Fruit fly (Drosophila melanogaster): ENCODE results near the gene spdi.
A peak's percentile ranks its signal among the peaks of the same experiment; 100 is the strongest.

The spdi gene

DNA sequence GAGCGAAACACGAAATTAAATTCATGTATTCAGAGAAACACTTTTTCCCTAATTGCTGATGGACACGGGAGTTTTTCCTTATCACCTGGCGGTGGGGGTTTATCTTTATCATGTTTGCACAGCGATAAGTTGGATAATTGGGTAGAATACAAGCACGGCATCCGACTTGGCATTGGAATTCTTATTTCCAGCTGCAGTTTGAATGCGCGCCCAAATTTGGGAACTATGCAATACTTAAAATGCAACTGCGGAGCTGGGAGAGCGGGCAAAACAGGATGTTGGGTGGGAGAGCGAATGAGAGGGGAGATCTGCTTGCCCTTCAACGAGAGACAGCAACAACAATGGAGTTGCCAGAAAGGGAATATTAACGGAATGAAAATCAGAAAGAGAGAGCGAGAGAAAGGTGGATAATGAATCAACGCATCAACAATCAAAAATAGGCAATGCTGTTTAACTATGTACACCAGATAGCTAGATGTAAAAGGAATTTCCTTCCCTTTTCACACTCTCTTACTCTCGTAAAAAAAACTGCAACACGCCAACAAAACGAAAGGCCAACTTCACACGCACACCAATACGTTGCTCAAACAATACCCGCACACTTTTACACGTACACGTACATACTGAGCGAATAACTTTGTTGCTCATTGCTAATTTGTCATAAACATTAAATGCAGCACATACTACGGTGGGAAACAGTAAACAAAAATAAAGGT is 3.1 kb downstream of the spdi start (continued):
- TF ChIP-seq CG8478 (optimal IDR thresholded peaks at IDR 0.05) (peak; percentile 78), CG10959 (GFP tag; IDR thresholded peaks at IDR 0.05) (no peak), CG32772 (GFP tag; IDR thresholded peaks at IDR 0.05) (no peak), CG12071 (GFP tag; optimal IDR thresholded peaks at IDR 0.05) (no peak), CG18599 (GFP tag; optimal IDR thresholded peaks at IDR 0.05) (no peak), Ets65A (GFP tag) (peak; percentile 68), Pdp1 (GFP tag; optimal IDR thresholded peaks at IDR 0.05) (peak in 1 of 2 experiments; percentile 13), Oli (tag; optimal IDR thresholded peaks at IDR 0.05) (no peak), CG13287 (GFP tag; IDR thresholded peaks at IDR 0.05; ENCODE audit: partially characterized antibody) (no peak), tup (GFP tag; optimal IDR thresholded peaks at IDR 0.05) (no peak), CG2116 (GFP tag; optimal IDR thresholded peaks at IDR 0.05) (no peak), H2.0 (GFP tag; IDR thresholded peaks at IDR 0.05) (no peak), CG9876 (GFP tag; optimal IDR thresholded peaks at IDR 0.05) (no peak), kay (GFP tag; optimal IDR thresholded peaks at IDR 0.05) (no peak), Mes4 (GFP tag; optimal IDR thresholded peaks at IDR 0.05) (no peak), CG10267 (tag; optimal IDR thresholded peaks at IDR 0.05) (peak; percentile 82), corto (GFP tag; optimal IDR thresholded peaks at IDR 0.05) (no peak), tin (GFP tag; optimal IDR thresholded peaks at IDR 0.05) (no peak), CG15479 (GFP tag; optimal IDR thresholded peaks at IDR 0.05) (no peak), CG10543 (GFP tag; optimal IDR thresholded peaks at IDR 0.05) (no peak), CG6254 (GFP tag; optimal IDR thresholded peaks at IDR 0.05) (no peak), Xrp1 (GFP tag; IDR thresholded peaks at IDR 0.05) (peak; percentile 28; the same call in 1 of the 2 replicates), E2f2 (GFP tag; IDR thresholded peaks at IDR 0.05) (peak; percentile 58), ro (GFP tag; IDR thresholded peaks at IDR 0.05) (no peak), Dll (GFP tag; IDR thresholded peaks at IDR 0.05; ENCODE audit: partially characterized antibody) (no peak), stwl (tag; optimal IDR thresholded peaks at IDR 0.05) (peak; percentile 4), CG2199 (GFP tag; IDR thresholded peaks at IDR 0.05) (0 out of 3 replicates have a peak, but pooled peaks have one; percentile 41), peb (GFP tag; IDR thresholded peaks at IDR 0.05) (no peak), CG7928 (GFP tag; optimal IDR thresholded peaks at IDR 0.05) (no peak), CG17186 (GFP tag; optimal IDR thresholded peaks at IDR 0.05) (no peak), CkIIα-i1 (GFP tag; IDR thresholded peaks at IDR 0.05) (no peak), hkb (optimal IDR thresholded peaks at IDR 0.05) (no peak), hkb (GFP tag; IDR thresholded peaks at IDR 0.05) (no peak), Awh (GFP tag; IDR thresholded peaks at IDR 0.05) (no peak), ash1 (GFP tag; optimal IDR thresholded peaks at IDR 0.05) (no peak), br (optimal IDR thresholded peaks at IDR 0.05) (no peak), Ets97D (GFP tag; optimal IDR thresholded peaks at IDR 0.05) (peak; percentile 10), jumu (GFP tag; optimal IDR thresholded peaks at IDR 0.05) (no peak), cad (GFP tag; optimal IDR thresholded peaks at IDR 0.05) (no peak), CG6765 (GFP tag; optimal IDR thresholded peaks at IDR 0.05) (no peak), h (optimal IDR thresholded peaks at IDR 0.05) (no peak), yki (optimal IDR thresholded peaks at IDR 0.05) (no peak), pan (optimal IDR thresholded peaks at IDR 0.05) (no peak), pan (GFP tag; optimal IDR thresholded peaks at IDR 0.05 in 1 of 2, IDR thresholded peaks at IDR 0.05 in 1 of 2) (no peak), CG12155 (GFP tag; optimal IDR thresholded peaks at IDR 0.05) (peak; percentile 9), croc (GFP tag; conservative IDR thresholded peaks at IDR 0.05) (no peak), Trl (optimal IDR thresholded peaks at IDR 0.05) (peak; percentile 7 to 53), Trl (GFP tag; optimal IDR thresholded peaks at IDR 0.05) (no peak), ci (GFP tag; IDR thresholded peaks at IDR 0.05) (0 out of 3 replicates have a peak, but pooled peaks have one; percentile 14), chif (GFP tag; optimal IDR thresholded peaks at IDR 0.05) (no peak), Hmr (GFP tag; optimal IDR thresholded peaks at IDR 0.05) (no peak), Sin3A (optimal IDR thresholded peaks at IDR 0.05) (no peak), CG1603 (tag; optimal IDR thresholded peaks at IDR 0.05) (peak; percentile 33)
